Worm (Caenorhabditis elegans) whole organism, L1 larva: ENCODE data around the gene glrx-22.

Experiments
- aly-2 ChIP-seq: fragments of 150-350 bp; optimal IDR thresholded peaks from 2 replicates; lab custom pipeline; 2014; ENCODE audit warnings: missing biosample characterization, missing genetic modification characterization
- hlh-17 ChIP-seq: fragments of 200-800 bp; sonication (Bioruptor generic); optimal IDR thresholded peaks from 2 replicates; lab custom pipeline; 2018; ENCODE audit warnings: missing genetic modification characterization, mild to moderate bottlenecking, missing compliant biosample characterization, moderate library complexity, borderline replicate concordance
- lsy-2 ChIP-seq, 2 experiments: fragments of 150-350 bp; optimal IDR thresholded peaks; 2 replicates each; lab custom pipeline; 2014; ENCODE audit warnings: missing biosample characterization in 2 of 2, missing genetic modification characterization in 2 of 2
- nhr-90 ChIP-seq: sonication (generic microtip); optimal IDR thresholded peaks from 2 replicates; lab custom pipeline; 2016; ENCODE audit warnings: mild to moderate bottlenecking, missing genetic modification characterization, missing compliant biosample characterization; ENCODE audit not compliant: poor library complexity
- pqm-1 ChIP-seq: sonication (generic microtip); optimal IDR thresholded peaks from 3 replicates; lab custom pipeline; 2017; ENCODE audit warnings: missing biosample characterization, missing genetic modification characterization
- skn-1 ChIP-seq: fragments of 150-350 bp; optimal IDR thresholded peaks from 2 replicates; lab custom pipeline; 2014; ENCODE audit warnings: missing biosample characterization, missing genetic modification characterization
- unc-130 ChIP-seq: fragments of 150-350 bp; optimal IDR thresholded peaks from 2 replicates; lab custom pipeline; 2017; ENCODE audit warnings: missing biosample characterization, missing genetic modification characterization, inconsistent platforms
- unc-98 ChIP-seq: fragments of 200-800 bp; sonication (Bioruptor generic); IDR thresholded peaks from 2 replicates; pipeline ENCODE4 v1.3.6; 2022; ENCODE audit warnings: missing genetic modification characterization, missing compliant biosample characterization

- TF ChIP-seq skn-1 (tag; lab: Kevin White, UChicago), result no peak
- TF ChIP-seq hlh-17, result no peak
- no peak for TF ChIP-seq pqm-1 (tag; lab: Kevin White, UChicago)
- TF ChIP-seq unc-130, result no peak
- TF ChIP-seq aly-2 (tag; lab: Kevin White, UChicago), result no peak
- TF ChIP-seq nhr-90 (tag; lab: Kevin White, UChicago), result no peak
- TF ChIP-seq lsy-2 (tag; optimal IDR thresholded peaks at IDR 0.05; lab: Kevin White, UChicago), result no peak
- TF ChIP-seq unc-98, result no peak
Observed at ce11 chrIV:8159995-8160394, 41.0 kb downstream of the glrx-22 start.
